Worm (Caenorhabditis elegans): Measurements from ENCODE around the gene trxr-2.

trxr-2 gene

ce11 chrIII:8887184-8887801, 26.3 kb upstream of the trxr-2 start, which contains the start of gene famh-136:
Gene famh-136 (plus strand): TSS chrIII:8887751.
- TF ChIP-seq zag-1 (tag; optimal IDR thresholded peaks at IDR 0.05) = peak; percentile 4
- peak; percentile 85 for TF ChIP-seq sem-4 (tag; optimal IDR thresholded peaks at IDR 0.05)
- peak; percentile 77 for TF ChIP-seq nhr-25 (tag; optimal IDR thresholded peaks at IDR 0.05)
- peak; percentile 19 for TF ChIP-seq snpc-4 (tag; optimal IDR thresholded peaks at IDR 0.05)
- no peak for TF ChIP-seq lin-11 (tag; optimal IDR thresholded peaks at IDR 0.05)
- TF ChIP-seq peb-1 (tag; optimal IDR thresholded peaks at IDR 0.05) = no peak
- no peak for TF ChIP-seq ztf-1 (GFP tag; conservative IDR thresholded peaks at IDR 0.05)
- TF ChIP-seq nhr-23 (tag; optimal IDR thresholded peaks at IDR 0.05) = no peak
- TF ChIP-seq nhr-10 (tag; optimal IDR thresholded peaks at IDR 0.05) = no peak
- peak; percentile 72 for TF ChIP-seq nhr-6 (tag; optimal IDR thresholded peaks at IDR 0.05)
- TF ChIP-seq F13H6.1 (tag; optimal IDR thresholded peaks at IDR 0.05) = peak; percentile 66
- TF ChIP-seq mdl-1 (tag; optimal IDR thresholded peaks at IDR 0.05) = peak in 1 of 2 experiments; percentile 5
- no peak for TF ChIP-seq nhr-12 (tag; optimal IDR thresholded peaks at IDR 0.05)
- TF ChIP-seq skn-1 (tag; optimal IDR thresholded peaks at IDR 0.05) = peak; percentile 33
- TF ChIP-seq nhr-11 (tag; optimal IDR thresholded peaks at IDR 0.05) = no peak
- peak; percentile 87 for TF ChIP-seq sma-3 (GFP tag; optimal IDR thresholded peaks at IDR 0.05)
- TF ChIP-seq lsy-2 (tag; optimal IDR thresholded peaks at IDR 0.05) = peak; percentile 81 to 96
- TF ChIP-seq Y55F3AM.14 (GFP tag; optimal IDR thresholded peaks at IDR 0.05) = peak; percentile 90
- peak; percentile 81 for TF ChIP-seq lin-13 (GFP tag; optimal IDR thresholded peaks at IDR 0.05)
- no peak for TF ChIP-seq nhr-237 (tag; optimal IDR thresholded peaks at IDR 0.05)
- TF ChIP-seq dmd-4 (tag; optimal IDR thresholded peaks at IDR 0.05) = no peak
- TF ChIP-seq blmp-1 (tag; optimal IDR thresholded peaks at IDR 0.05; ENCODE audit: insufficient read depth) = peak; percentile 13
- no peak for TF ChIP-seq mbf-1 (tag; optimal IDR thresholded peaks at IDR 0.05)
- peak; percentile 88 for TF ChIP-seq nhr-129 (tag; optimal IDR thresholded peaks at IDR 0.05)
- TF ChIP-seq unc-62 (GFP tag; optimal IDR thresholded peaks at IDR 0.05) = no peak
- TF ChIP-seq ztf-11 (tag; optimal IDR thresholded peaks at IDR 0.05) = no peak
- no peak for TF ChIP-seq aly-2 (tag; optimal IDR thresholded peaks at IDR 0.05)
- TF ChIP-seq unc-55 (GFP tag; optimal IDR thresholded peaks at IDR 0.05) = peak; percentile 80
- TF ChIP-seq lin-39 (tag; optimal IDR thresholded peaks at IDR 0.05) = no peak
- no peak for TF ChIP-seq ceh-16 (tag; optimal IDR thresholded peaks at IDR 0.05)
- peak; percentile 11 for TF ChIP-seq egl-27 (tag; optimal IDR thresholded peaks at IDR 0.05)
- no peak for TF ChIP-seq R02D3.7 (tag; optimal IDR thresholded peaks at IDR 0.05)
- peak; percentile 91 for TF ChIP-seq crh-2 (tag; optimal IDR thresholded peaks at IDR 0.05)
- TF ChIP-seq ztf-4 (tag; optimal IDR thresholded peaks at IDR 0.05) = peak; percentile 66
- TF ChIP-seq nhr-77 (tag; optimal IDR thresholded peaks at IDR 0.05) = peak; percentile 34
- TF ChIP-seq unc-39 (tag; optimal IDR thresholded peaks at IDR 0.05) = no peak
- TF ChIP-seq mab-5 (tag; optimal IDR thresholded peaks at IDR 0.05) = peak; percentile 69
- no peak for TF ChIP-seq ama-1 (optimal IDR thresholded peaks at IDR 0.05)
- TF ChIP-seq elt-1 (tag; optimal IDR thresholded peaks at IDR 0.05) = no peak
- TF ChIP-seq elt-3 (tag; optimal IDR thresholded peaks at IDR 0.05) = no peak
- TF ChIP-seq nhr-21 (tag; optimal IDR thresholded peaks at IDR 0.05) = peak; percentile 76
- peak; percentile 77 for TF ChIP-seq sma-9 (GFP tag; optimal IDR thresholded peaks at IDR 0.05)
- no peak for TF ChIP-seq sma-9 (tag; optimal IDR thresholded peaks at IDR 0.05)
- TF ChIP-seq fos-1 (tag; optimal IDR thresholded peaks at IDR 0.05) = peak; percentile 87
- no peak for TF ChIP-seq ZK546.5 (tag; optimal IDR thresholded peaks at IDR 0.05)
- TF ChIP-seq gmeb-1 (tag; optimal IDR thresholded peaks at IDR 0.05) = peak; percentile 91
- TF ChIP-seq alr-1 (tag; optimal IDR thresholded peaks at IDR 0.05) = no peak
- TF ChIP-seq ceh-82 (tag; optimal IDR thresholded peaks at IDR 0.05) = peak; percentile 39
- TF ChIP-seq C34F6.9 (tag; optimal IDR thresholded peaks at IDR 0.05) = peak; percentile 95
